Worm (Caenorhabditis elegans): ENCODE data around the gene Y39A1A.22.

ce11 chrIII:10739455-10739854, 32.6 kb upstream of the Y39A1A.22 start, which contains the start of gene smap-1:
- TF ChIP-seq lin-39 (tag; optimal IDR thresholded peaks at IDR 0.05) (no peak), ceh-16 (tag; optimal IDR thresholded peaks at IDR 0.05) (no peak)
